Fruit fly (Drosophila melanogaster) whole organism, prepupa: Measurements from ENCODE around the gene Tcs3.

Source experiments
- Blimp-1 ChIP-seq: fragments of 200-800 bp; sonication (Bioruptor generic); optimal IDR thresholded peaks from 3 replicates; lab custom pipeline; 2017; ENCODE audit warnings: missing biosample characterization, missing genetic modification characterization, mild to moderate bottlenecking, moderate library complexity, missing genetic modification reagents
- CG10631 ChIP-seq: fragments of 200-800 bp; sonication (Bioruptor generic); optimal IDR thresholded peaks from 2 replicates; lab custom pipeline; 2016; ENCODE audit warnings: missing biosample characterization, missing genetic modification characterization
- CG10669 ChIP-seq: fragments of 200-800 bp; sonication (Bioruptor generic); optimal IDR thresholded peaks from 3 replicates; lab custom pipeline; 2018; ENCODE audit warnings: missing biosample characterization, mild to moderate bottlenecking, missing genetic modification characterization, moderate library complexity
- CG11294 ChIP-seq: fragments of 200-800 bp; sonication (Bioruptor generic); IDR thresholded peaks from 2 replicates; pipeline ENCODE4 v1.3.6; 2022; ENCODE audit warnings: missing biosample characterization, missing genetic modification characterization
- CG11762 ChIP-seq: fragments of 200-800 bp; sonication (Bioruptor generic); optimal IDR thresholded peaks from 3 replicates; lab custom pipeline; 2016; ENCODE audit warnings: missing biosample characterization, missing genetic modification characterization; ENCODE audit not compliant: insufficient read depth
- CG11902 ChIP-seq: fragments of 200-800 bp; sonication (Bioruptor generic); optimal IDR thresholded peaks from 3 replicates; lab custom pipeline; 2016; ENCODE audit warnings: missing biosample characterization, missing genetic modification characterization
- CG15336 ChIP-seq: fragments of 200-800 bp; sonication (Bioruptor generic); IDR thresholded peaks from 2 replicates; pipeline ENCODE4 v1.3.6; 2022; ENCODE audit warnings: missing biosample characterization, missing genetic modification characterization
- CG3032 ChIP-seq: fragments of 200-800 bp; optimal IDR thresholded peaks from 2 replicates; lab custom pipeline; 2019; ENCODE audit warnings: missing biosample characterization, mild to moderate bottlenecking, missing genetic modification characterization, moderate library complexity
- CG31627 ChIP-seq: fragments of 200-800 bp; sonication (Bioruptor generic); optimal IDR thresholded peaks from 3 replicates; lab custom pipeline; 2016; ENCODE audit warnings: missing biosample characterization, missing genetic modification characterization
- CG32006 ChIP-seq: fragments of 200-800 bp; sonication (Bioruptor generic); optimal IDR thresholded peaks from 3 replicates; lab custom pipeline; 2017; ENCODE audit warnings: missing biosample characterization, mild to moderate bottlenecking, missing genetic modification characterization
- CG34406 ChIP-seq: fragments of 200-800 bp; sonication (Bioruptor generic); optimal IDR thresholded peaks from 3 replicates; lab custom pipeline; 2016; ENCODE audit warnings: missing biosample characterization, missing genetic modification characterization
- CG4318 ChIP-seq: fragments of 200-800 bp; sonication (Bioruptor generic); optimal IDR thresholded peaks from 3 replicates; lab custom pipeline; 2017; ENCODE audit warnings: missing biosample characterization, mild to moderate bottlenecking, missing genetic modification characterization
- CG6163 ChIP-seq: fragments of 200-800 bp; sonication (Bioruptor generic); IDR thresholded peaks from 3 replicates; pipeline ENCODE4 v1.3.6; 2022; ENCODE audit warnings: missing biosample characterization, missing genetic modification characterization
- CG6276 ChIP-seq: fragments of 200-800 bp; sonication (Bioruptor generic); optimal IDR thresholded peaks from 2 replicates; lab custom pipeline; 2017; ENCODE audit warnings: missing biosample characterization, mild to moderate bottlenecking, missing genetic modification characterization
- CG6792 ChIP-seq: fragments of 200-800 bp; sonication (Bioruptor generic); optimal IDR thresholded peaks from 3 replicates; lab custom pipeline; 2016; ENCODE audit warnings: missing biosample characterization, missing genetic modification characterization
- CG6808 ChIP-seq: fragments of 200-800 bp; sonication (Bioruptor generic); optimal IDR thresholded peaks from 3 replicates; lab custom pipeline; 2017; ENCODE audit warnings: missing biosample characterization, missing genetic modification characterization, mild to moderate bottlenecking, moderate library complexity, missing genetic modification reagents
- CG6854 ChIP-seq: fragments of 200-800 bp; sonication (Bioruptor generic); optimal IDR thresholded peaks from 2 replicates; lab custom pipeline; 2017; ENCODE audit warnings: missing biosample characterization, mild to moderate bottlenecking, missing genetic modification characterization
- CG8119 ChIP-seq: fragments of 200-800 bp; sonication (Bioruptor generic); IDR thresholded peaks from 3 replicates; pipeline ENCODE4 v1.3.6; 2022; ENCODE audit warnings: missing biosample characterization, missing genetic modification characterization
- CG8319 ChIP-seq: fragments of 200-800 bp; sonication (Bioruptor generic); optimal IDR thresholded peaks from 3 replicates; lab custom pipeline; 2016; ENCODE audit warnings: missing biosample characterization, missing genetic modification characterization
- CG8632 ChIP-seq: fragments of 200-800 bp; sonication (Bioruptor generic); optimal IDR thresholded peaks from 3 replicates; lab custom pipeline; 2016; ENCODE audit warnings: missing biosample characterization, missing genetic modification characterization
- CG9139 ChIP-seq: fragments of 200-800 bp; sonication (Bioruptor generic); optimal IDR thresholded peaks from 3 replicates; lab custom pipeline; 2017; ENCODE audit warnings: missing biosample characterization, mild to moderate bottlenecking, missing genetic modification characterization
- Eip75B ChIP-seq: fragments of 200-800 bp; sonication (Bioruptor generic); optimal IDR thresholded peaks from 3 replicates; lab custom pipeline; 2016; ENCODE audit warnings: missing biosample characterization, missing genetic modification characterization
- Eip78C ChIP-seq: fragments of 200-800 bp; sonication (Bioruptor generic); peaks from one replicate; lab custom pipeline; 2016; ENCODE audit warnings: missing biosample characterization, missing genetic modification characterization
- Eip93F ChIP-seq: fragments of 200-800 bp; sonication (Bioruptor generic); optimal IDR thresholded peaks from 2 replicates; lab custom pipeline; 2016; ENCODE audit warnings: missing biosample characterization, mild to moderate bottlenecking, missing genetic modification characterization
- Ets96B ChIP-seq: fragments of 200-800 bp; optimal IDR thresholded peaks from 2 replicates; lab custom pipeline; 2019; ENCODE audit warnings: missing biosample characterization, mild to moderate bottlenecking, missing genetic modification characterization, moderate library complexity
- Gug ChIP-seq: fragments of 200-800 bp; sonication (Bioruptor generic); IDR thresholded peaks from 2 replicates; pipeline ENCODE4 v1.3.6; 2022; ENCODE audit warnings: missing biosample characterization, missing genetic modification characterization
- Hr38 ChIP-seq: sonication (Bioruptor generic); optimal IDR thresholded peaks from 2 replicates; lab custom pipeline; 2016; ENCODE audit warnings: missing biosample characterization, missing genetic modification characterization
- Hr39 ChIP-seq: fragments of 200-800 bp; sonication (Bioruptor generic); optimal IDR thresholded peaks from 2 replicates; lab custom pipeline; 2016; ENCODE audit warnings: missing biosample characterization, missing genetic modification characterization
- Hr4 ChIP-seq: fragments of 200-800 bp; sonication (Bioruptor generic); optimal IDR thresholded peaks from 3 replicates; lab custom pipeline; 2016; ENCODE audit warnings: missing biosample characterization, missing genetic modification characterization
- Lpt ChIP-seq: fragments of 200-800 bp; sonication (Bioruptor generic); optimal IDR thresholded peaks from 3 replicates; lab custom pipeline; 2016; ENCODE audit warnings: missing biosample characterization, missing genetic modification characterization
- Met ChIP-seq: fragments of 200-800 bp; sonication (Bioruptor generic); optimal IDR thresholded peaks from 3 replicates; lab custom pipeline; 2016; ENCODE audit warnings: missing biosample characterization, missing genetic modification characterization
- OdsH ChIP-seq: fragments of 200-800 bp; sonication (Bioruptor generic); optimal IDR thresholded peaks from 3 replicates; lab custom pipeline; 2016; ENCODE audit warnings: missing biosample characterization, missing genetic modification characterization
- Smox ChIP-seq: fragments of 200-800 bp; sonication (Bioruptor generic); optimal IDR thresholded peaks from 3 replicates; lab custom pipeline; 2016; ENCODE audit warnings: missing biosample characterization, missing genetic modification characterization
- Sox14 ChIP-seq: fragments of 200-800 bp; sonication (Bioruptor generic); optimal IDR thresholded peaks from 3 replicates; lab custom pipeline; 2016; ENCODE audit warnings: missing biosample characterization, missing genetic modification characterization
- Sox15 ChIP-seq: fragments of 200-800 bp; sonication (Bioruptor generic); optimal IDR thresholded peaks from 3 replicates; lab custom pipeline; 2016; ENCODE audit warnings: missing biosample characterization, missing genetic modification characterization
- achi ChIP-seq: fragments of 200-800 bp; sonication (Bioruptor generic); optimal IDR thresholded peaks from 3 replicates; lab custom pipeline; 2016; ENCODE audit warnings: missing biosample characterization, missing genetic modification characterization
- acj6 ChIP-seq: fragments of 200-800 bp; sonication (Bioruptor generic); optimal IDR thresholded peaks from 3 replicates; lab custom pipeline; 2016; ENCODE audit warnings: missing biosample characterization, missing genetic modification characterization
- cyc ChIP-seq: fragments of 200-800 bp; sonication (Bioruptor generic); optimal IDR thresholded peaks from 3 replicates; lab custom pipeline; 2016; ENCODE audit warnings: missing biosample characterization, missing genetic modification characterization
- dac ChIP-seq: fragments of 200-800 bp; sonication (Bioruptor generic); optimal IDR thresholded peaks from 2 replicates; lab custom pipeline; 2017; ENCODE audit warnings: missing biosample characterization, mild to moderate bottlenecking, missing genetic modification characterization
- dsx ChIP-seq: fragments of 200-800 bp; optimal IDR thresholded peaks from 3 replicates; lab custom pipeline; 2019; ENCODE audit warnings: missing biosample characterization, mild to moderate bottlenecking, missing genetic modification characterization, moderate library complexity; ENCODE audit not compliant: poor library complexity, severe bottlenecking
- esn ChIP-seq: fragments of 200-800 bp; sonication (Bioruptor generic); optimal IDR thresholded peaks from 2 replicates; lab custom pipeline; 2016; ENCODE audit warnings: missing biosample characterization, mild to moderate bottlenecking, missing genetic modification characterization, moderate library complexity
- fd59A ChIP-seq: fragments of 200-800 bp; sonication (Bioruptor generic); optimal IDR thresholded peaks from 2 replicates; lab custom pipeline; 2017; ENCODE audit warnings: missing biosample characterization, mild to moderate bottlenecking, missing genetic modification characterization, missing genetic modification reagents
- fkh ChIP-seq: fragments of 200-800 bp; sonication (Bioruptor generic); optimal IDR thresholded peaks from 3 replicates; lab custom pipeline; 2017; ENCODE audit warnings: missing biosample characterization, mild to moderate bottlenecking, missing genetic modification characterization, moderate library complexity
- net ChIP-seq: fragments of 200-800 bp; sonication (Bioruptor generic); optimal IDR thresholded peaks from 3 replicates; lab custom pipeline; 2016; ENCODE audit warnings: missing biosample characterization, missing genetic modification characterization
- pdm3 ChIP-seq: fragments of 200-800 bp; sonication (Bioruptor generic); optimal IDR thresholded peaks from 3 replicates; lab custom pipeline; 2016; ENCODE audit warnings: missing biosample characterization, missing genetic modification characterization
- salr ChIP-seq, 2 experiments: fragments of 200-800 bp; sonication (Bioruptor generic); optimal IDR thresholded peaks; 3 replicates each; lab custom pipeline; 2016 to 2018; ENCODE audit warnings: missing biosample characterization in 2 of 2, missing genetic modification characterization in 2 of 2, mild to moderate bottlenecking in 1 of 2
- spab ChIP-seq: fragments of 200-800 bp; sonication (Bioruptor generic); optimal IDR thresholded peaks from 2 replicates; lab custom pipeline; 2017; ENCODE audit warnings: missing biosample characterization, mild to moderate bottlenecking, missing genetic modification characterization, missing genetic modification reagents
- ss ChIP-seq, 2 experiments: fragments of 200-800 bp; sonication (Bioruptor generic); optimal IDR thresholded peaks; 2 replicates in 1 of 2; 3 replicates in 1 of 2; lab custom pipeline; 2017 to 2018; ENCODE audit warnings: mild to moderate bottlenecking in 2 of 2, missing biosample characterization in 2 of 2, missing genetic modification characterization in 2 of 2, moderate library complexity in 1 of 2
- svp ChIP-seq: fragments of 200-800 bp; sonication (Bioruptor generic); peaks from one replicate; lab custom pipeline; 2016; ENCODE audit warnings: missing biosample characterization, missing genetic modification characterization
- topi ChIP-seq: fragments of 200-800 bp; sonication (Bioruptor generic); optimal IDR thresholded peaks from 3 replicates; lab custom pipeline; 2016; ENCODE audit warnings: missing biosample characterization, missing genetic modification characterization
- vri ChIP-seq: fragments of 200-800 bp; sonication (Bioruptor generic); optimal IDR thresholded peaks from 3 replicates; lab custom pipeline; 2016; ENCODE audit warnings: missing biosample characterization, mild to moderate bottlenecking, missing genetic modification characterization

The Tcs3 gene

DNA sequence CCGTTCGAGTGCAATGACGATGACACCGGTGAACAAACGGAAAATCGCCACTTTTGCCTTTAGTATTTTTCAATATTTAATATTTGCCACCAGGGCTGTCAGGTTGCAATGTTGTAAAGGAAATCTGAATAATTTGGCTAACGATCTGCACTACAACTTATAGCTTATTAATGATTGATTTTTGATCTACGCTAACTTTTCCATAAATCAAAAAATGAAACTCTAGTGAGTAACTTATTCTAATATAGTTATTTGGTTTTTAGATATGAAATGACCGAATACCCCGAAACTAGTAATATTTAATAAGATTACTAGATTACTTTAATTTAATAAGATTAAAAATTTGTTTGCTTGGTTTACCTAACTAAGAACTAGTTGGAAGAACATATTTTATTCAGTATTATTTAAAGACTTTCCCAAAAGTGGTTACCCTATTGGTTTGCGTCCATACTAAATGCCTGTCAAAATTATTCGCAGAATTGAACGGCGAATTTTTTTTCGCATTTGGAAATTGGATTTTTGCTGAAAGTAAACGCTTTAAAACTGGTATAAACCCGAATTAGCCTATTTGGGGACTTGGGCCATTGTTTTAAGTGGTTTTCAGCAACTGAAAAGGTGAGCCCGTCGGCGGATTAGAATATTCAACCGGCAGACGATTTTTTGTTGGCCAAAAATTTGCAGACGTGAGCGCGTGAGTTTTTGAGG, 34.2 kb downstream of the Tcs3 start, which contains the start of the genes Agpat3 and RAF2:
Agpat3 (minus strand) TSS at position 78 of the 705 bp plus-strand sequence.
RAF2 (plus strand) TSS at position 448 of the 705 bp plus-strand sequence.
- TF ChIP-seq Eip78C (peak; percentile 44), Hr39 (GFP tag; lab: Kevin White, UChicago) (peak; percentile 42), CG3032 (tag; lab: Kevin White, UChicago) (peak; percentile 57), vri (GFP tag; lab: Kevin White, UChicago) (no peak), Sox15 (GFP tag; lab: Kevin White, UChicago) (peak; percentile 54), Blimp-1 (GFP tag; lab: Kevin White, UChicago) (no peak), CG6276 (GFP tag; lab: Kevin White, UChicago) (no peak), CG32006 (GFP tag; lab: Kevin White, UChicago) (peak; percentile 42), esn (GFP tag; lab: Kevin White, UChicago) (peak; percentile 46), CG34406 (GFP tag; lab: Kevin White, UChicago) (peak; percentile 30), Eip93F (no peak), salr (GFP tag; optimal IDR thresholded peaks at IDR 0.05; lab: Kevin White, UChicago) (peak in 1 of 2 experiments; percentile 40), spab (GFP tag; lab: Kevin White, UChicago) (no peak), fkh (GFP tag; lab: Kevin White, UChicago) (no peak), OdsH (GFP tag; lab: Kevin White, UChicago) (peak; percentile 58), CG11294 (GFP tag; lab: Robert Waterston, UW) (peak; percentile 31; the same call in 1 of the 2 replicates), CG10669 (GFP tag; lab: Kevin White, UChicago) (peak; percentile 16), CG8119 (0 out of 3 replicates have a peak, but pooled peaks have one; percentile 29), CG11902 (GFP tag; lab: Kevin White, UChicago) (peak; percentile 49), svp (GFP tag; lab: Kevin White, UChicago) (no peak), Ets96B (tag; lab: Kevin White, UChicago) (peak; percentile 29), Lpt (GFP tag; lab: Kevin White, UChicago) (no peak), CG8319 (GFP tag; lab: Kevin White, UChicago) (no peak), pdm3 (GFP tag; lab: Kevin White, UChicago) (no peak), acj6 (peak; percentile 63), Smox (no peak), dsx (GFP tag; lab: Kevin White, UChicago) (no peak), Eip75B (GFP tag; lab: Kevin White, UChicago) (peak; percentile 7), CG10631 (GFP tag; lab: Kevin White, UChicago) (peak; percentile 52), fd59A (no peak), Sox14 (GFP tag; lab: Kevin White, UChicago) (no peak), ss (GFP tag; optimal IDR thresholded peaks at IDR 0.05; lab: Kevin White, UChicago) (no peak), CG9139 (GFP tag; lab: Kevin White, UChicago) (no peak), CG6163 (GFP tag; lab: Robert Waterston, UW) (0 out of 3 replicates have a peak, but pooled peaks have one; percentile 40), CG31627 (GFP tag; lab: Kevin White, UChicago) (peak; percentile 67), Hr4 (GFP tag; lab: Kevin White, UChicago) (peak; percentile 37), CG6854 (no peak), achi (GFP tag; lab: Kevin White, UChicago) (peak; percentile 82), CG4318 (GFP tag; lab: Kevin White, UChicago) (peak; percentile 12), CG11762 (no peak), net (GFP tag; lab: Kevin White, UChicago) (no peak), topi (GFP tag; lab: Kevin White, UChicago) (no peak), Gug (GFP tag; lab: Robert Waterston, UW) (no peak; the same call in 1 of the 2 replicates), cyc (GFP tag; lab: Kevin White, UChicago) (peak; percentile 61), CG15336 (GFP tag; lab: Robert Waterston, UW) (peak; percentile 23; the same call in 1 of the 2 replicates), Hr38 (GFP tag; lab: Kevin White, UChicago) (no peak), CG6808 (GFP tag; lab: Kevin White, UChicago) (no peak), CG8632 (GFP tag; lab: Kevin White, UChicago) (no peak), Met (GFP tag; lab: Kevin White, UChicago) (peak; percentile 20), dac (GFP tag; lab: Kevin White, UChicago) (no peak), CG6792 (peak; percentile 12)
